Fruit fly (Drosophila melanogaster): Measurements from ENCODE around the gene CG42446.

DNA sequence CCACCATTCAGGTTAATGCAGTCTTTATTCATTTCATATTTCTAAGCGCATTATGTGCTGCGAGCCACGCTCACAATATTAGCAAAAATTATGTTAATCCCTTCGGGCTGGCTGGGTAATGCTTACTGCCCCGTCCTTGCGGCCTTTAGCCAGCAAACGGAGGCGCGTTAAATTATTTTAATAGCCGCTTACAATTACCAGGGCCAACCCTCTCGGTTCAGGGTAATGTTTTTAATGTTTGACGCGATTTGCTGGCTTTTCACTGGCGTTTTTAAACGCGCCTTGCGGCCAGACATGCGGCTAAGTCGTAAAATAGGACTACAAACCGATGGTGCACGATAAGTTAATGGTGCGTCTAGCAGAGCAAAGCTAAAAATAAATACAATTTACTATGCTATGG is 25.1 kb downstream of the CG42446 start:
- TF ChIP-seq Dp (GFP tag; optimal IDR thresholded peaks at IDR 0.05) (no peak), Meics (GFP tag; optimal IDR thresholded peaks at IDR 0.05) (no peak), CG4854 (GFP tag; optimal IDR thresholded peaks at IDR 0.05) (no peak), kay (GFP tag; optimal IDR thresholded peaks at IDR 0.05) (no peak), ase (GFP tag; IDR thresholded peaks at IDR 0.05) (no peak), twi (tag; optimal IDR thresholded peaks at IDR 0.05) (no peak), gro (GFP tag; optimal IDR thresholded peaks at IDR 0.05) (no peak), Ets65A (GFP tag) (no peak), Mes4 (GFP tag; optimal IDR thresholded peaks at IDR 0.05) (no peak), sisA (GFP tag; IDR thresholded peaks at IDR 0.05) (no peak)
